Fruit fly (Drosophila melanogaster): ENCODE results near the gene Ndf.

Gene Ndf

dm6 chr2L:10009293-10009695 is 5.7 kb downstream of the Ndf start, which contains the start of gene Trp1 (continued):
- TF ChIP-seq tap (tag; optimal IDR thresholded peaks at IDR 0.05) (no peak), CG17829 (tag; optimal IDR thresholded peaks at IDR 0.05) (peak; percentile 25), Doc2 (GFP tag; IDR thresholded peaks at IDR 0.05) (no peak), CG2129 (GFP tag; IDR thresholded peaks at IDR 0.05; ENCODE audit: partially characterized antibody) (peak; percentile 84), CG6813 (GFP tag; optimal IDR thresholded peaks at IDR 0.05) (no peak), CG11398 (GFP tag; optimal IDR thresholded peaks at IDR 0.05) (no peak), MESR4 (GFP tag; optimal IDR thresholded peaks at IDR 0.05) (peak; percentile 63), vvl (GFP tag; IDR thresholded peaks at IDR 0.05) (0 out of 2 replicates have a peak, but pooled peaks have one; percentile 21), sisA (GFP tag; IDR thresholded peaks at IDR 0.05) (no peak), sna (GFP tag; IDR thresholded peaks at IDR 0.05; ENCODE audit: partially characterized antibody) (peak; percentile 89), CG11504 (tag; optimal IDR thresholded peaks at IDR 0.05) (no peak), CG16813 (GFP tag; IDR thresholded peaks at IDR 0.05; ENCODE audit: partially characterized antibody) (peak; percentile 92), E2f2 (GFP tag; IDR thresholded peaks at IDR 0.05) (peak; percentile 18), caup (GFP tag; optimal IDR thresholded peaks at IDR 0.05; ENCODE audit: severe bottlenecking) (no peak), nmo (GFP tag; optimal IDR thresholded peaks at IDR 0.05) (peak; percentile 15), zen (tag; optimal IDR thresholded peaks at IDR 0.05) (no peak), CG17385 (GFP tag; optimal IDR thresholded peaks at IDR 0.05) (no peak), nerfin-1 (tag; optimal IDR thresholded peaks at IDR 0.05) (peak; percentile 55), Xrp1 (GFP tag; IDR thresholded peaks at IDR 0.05) (no peak), CG3065 (GFP tag; optimal IDR thresholded peaks at IDR 0.05) (no peak), prd (optimal IDR thresholded peaks at IDR 0.05) (no peak), prd (GFP tag; IDR thresholded peaks at IDR 0.05) (no peak), ara (GFP tag; IDR thresholded peaks at IDR 0.05) (no peak), CG1647 (GFP tag; optimal IDR thresholded peaks at IDR 0.05) (no peak), Lim3 (GFP tag; IDR thresholded peaks at IDR 0.05) (no peak), CG8765 (GFP tag; IDR thresholded peaks at IDR 0.05) (no peak), CG9817 (tag; optimal IDR thresholded peaks at IDR 0.05) (no peak), Camta (GFP tag; optimal IDR thresholded peaks at IDR 0.05) (no peak), CG2116 (GFP tag; optimal IDR thresholded peaks at IDR 0.05) (peak; percentile 48), CG4854 (GFP tag; optimal IDR thresholded peaks at IDR 0.05) (no peak), Awh (GFP tag; IDR thresholded peaks at IDR 0.05) (no peak), CG13624 (GFP tag; optimal IDR thresholded peaks at IDR 0.05) (peak; percentile 9), CG17802 (tag; optimal IDR thresholded peaks at IDR 0.05) (no peak), B-H1 (GFP tag; IDR thresholded peaks at IDR 0.05) (no peak), ap (GFP tag; IDR thresholded peaks at IDR 0.05) (no peak), CG11247 (GFP tag; IDR thresholded peaks at IDR 0.05) (no peak), CHES-1-like (GFP tag; optimal IDR thresholded peaks at IDR 0.05) (no peak), vnd (GFP tag; IDR thresholded peaks at IDR 0.05; ENCODE audit: partially characterized antibody) (peak; percentile 94), grn (GFP tag; optimal IDR thresholded peaks at IDR 0.05) (no peak), nau (GFP tag; optimal IDR thresholded peaks at IDR 0.05) (no peak), Dll (GFP tag; IDR thresholded peaks at IDR 0.05; ENCODE audit: partially characterized antibody) (peak; percentile 92), Doc3 (GFP tag; IDR thresholded peaks at IDR 0.05; ENCODE audit: partially characterized antibody) (peak; percentile 93), bsh (GFP tag; optimal IDR thresholded peaks at IDR 0.05) (peak in 1 of 2 experiments; percentile 21), CG6683 (GFP tag; optimal IDR thresholded peaks at IDR 0.05) (no peak), cad (GFP tag; optimal IDR thresholded peaks at IDR 0.05) (no peak), Eip74EF (GFP tag; optimal IDR thresholded peaks at IDR 0.05) (no peak), CG11456 (GFP tag; IDR thresholded peaks at IDR 0.05) (no peak), sens (GFP tag) (peak; percentile 76), CG32532 (GFP tag; IDR thresholded peaks at IDR 0.05) (peak; percentile 11; the same call in 1 of the 2 replicates), gem (tag; optimal IDR thresholded peaks at IDR 0.05) (no peak), grau (tag; optimal IDR thresholded peaks at IDR 0.05) (peak; percentile 3)
